Worm (Caenorhabditis elegans) whole organism, early embryonic: ENCODE results near the gene Y67D8B.1.

Experiments
- F13C5.2 ChIP-seq: sonication (generic microtip); optimal IDR thresholded peaks from 2 replicates; lab custom pipeline; 2017; ENCODE audit warnings: mild to moderate bottlenecking, missing genetic modification characterization, inconsistent platforms, missing compliant biosample characterization
- ama-1 ChIP-seq: fragments of 150-350 bp; optimal IDR thresholded peaks from 2 replicates; lab custom pipeline; 2014
- ceh-36 ChIP-seq: sonication (generic microtip); optimal IDR thresholded peaks from 2 replicates; lab custom pipeline; 2016; ENCODE audit warnings: missing genetic modification characterization, inconsistent platforms, missing compliant biosample characterization
- hnd-1 ChIP-seq: sonication (generic microtip); optimal IDR thresholded peaks from 2 replicates; lab custom pipeline; 2016; ENCODE audit warnings: missing genetic modification characterization, missing compliant biosample characterization
- tra-4 ChIP-seq: sonication (generic microtip); optimal IDR thresholded peaks from 2 replicates; lab custom pipeline; 2017; ENCODE audit warnings: missing genetic modification characterization, missing compliant biosample characterization

- TF ChIP-seq ama-1: no peak
- TF ChIP-seq F13C5.2 (tag; lab: Kevin White, UChicago): no peak
- no peak for TF ChIP-seq hnd-1
- no peak for TF ChIP-seq ceh-36
- TF ChIP-seq tra-4 (tag; lab: Kevin White, UChicago): no peak
Observed at ce11 chrIV:3166896-3167295, 5.5 kb downstream of the Y67D8B.1 start.
